Worm (Caenorhabditis elegans) whole organism, early embryonic: Measurements from ENCODE around the gene T24D3.2.
A peak's percentile ranks its signal among the peaks of the same experiment; 100 is the strongest.

Source experiments
- B0310.2 ChIP-seq: sonication (generic microtip); optimal IDR thresholded peaks from 2 replicates; lab custom pipeline; 2016; ENCODE audit warnings: mild to moderate bottlenecking, missing genetic modification characterization, missing compliant biosample characterization
- F13C5.2 ChIP-seq: sonication (generic microtip); optimal IDR thresholded peaks from 2 replicates; lab custom pipeline; 2017; ENCODE audit warnings: mild to moderate bottlenecking, missing genetic modification characterization, inconsistent platforms, missing compliant biosample characterization
- aly-1 ChIP-seq: sonication (generic microtip); optimal IDR thresholded peaks from 2 replicates; lab custom pipeline; 2016; ENCODE audit warnings: missing genetic modification characterization, missing compliant biosample characterization
- ama-1 ChIP-seq: fragments of 150-350 bp; optimal IDR thresholded peaks from 2 replicates; lab custom pipeline; 2014
- ceh-13 ChIP-seq: fragments of 200-800 bp; sonication (Bioruptor generic); optimal IDR thresholded peaks from 2 replicates; lab custom pipeline; 2018; ENCODE audit warnings: mild to moderate bottlenecking, missing genetic modification characterization, missing compliant biosample characterization
- ceh-36 ChIP-seq: sonication (generic microtip); optimal IDR thresholded peaks from 2 replicates; lab custom pipeline; 2016; ENCODE audit warnings: missing genetic modification characterization, inconsistent platforms, missing compliant biosample characterization
- ets-7 ChIP-seq: sonication (generic microtip); optimal IDR thresholded peaks from 2 replicates; lab custom pipeline; 2016; ENCODE audit warnings: missing genotype, missing genetic modification characterization, missing compliant biosample characterization
- flt-1 ChIP-seq: fragments of 200-800 bp; sonication (Bioruptor generic); IDR thresholded peaks from 2 replicates; pipeline ENCODE4 v1.3.6; 2022; ENCODE audit warnings: missing genetic modification characterization, missing compliant biosample characterization
- hmbx-1 ChIP-seq: sonication (generic microtip); optimal IDR thresholded peaks from 2 replicates; lab custom pipeline; 2016; ENCODE audit warnings: mild to moderate bottlenecking, missing genetic modification characterization, missing compliant biosample characterization
- hmg-4 ChIP-seq: fragments of 200-800 bp; sonication (Bioruptor generic); optimal IDR thresholded peaks from 2 replicates; lab custom pipeline; 2018; ENCODE audit warnings: mild to moderate bottlenecking, missing genetic modification characterization, missing compliant biosample characterization
- hnd-1 ChIP-seq: sonication (generic microtip); optimal IDR thresholded peaks from 2 replicates; lab custom pipeline; 2016; ENCODE audit warnings: missing genetic modification characterization, missing compliant biosample characterization
- pes-1 ChIP-seq: fragments of 200-800 bp; sonication (Bioruptor generic); IDR thresholded peaks from 2 replicates; pipeline ENCODE4 v1.3.6; 2022; ENCODE audit warnings: missing genetic modification reagents, missing genetic modification characterization, missing compliant biosample characterization
- scrt-1 ChIP-seq: fragments of 200-800 bp; sonication (Bioruptor generic); IDR thresholded peaks from 2 replicates; pipeline ENCODE4 v1.3.6; 2022; ENCODE audit warnings: missing genetic modification characterization, missing compliant biosample characterization
- sea-1 ChIP-seq: fragments of 200-800 bp; sonication (Bioruptor generic); conservative IDR thresholded peaks from 2 replicates; pipeline ENCODE4 v1.3.6; 2022; ENCODE audit warnings: missing genetic modification characterization, missing compliant biosample characterization
- tbx-11 ChIP-seq: fragments of 200-800 bp; sonication (Bioruptor generic); IDR thresholded peaks from 2 replicates; pipeline ENCODE4 v1.3.6; 2022; ENCODE audit warnings: missing genetic modification characterization, missing compliant biosample characterization
- tbx-37 ChIP-seq: fragments of 200-800 bp; sonication (Bioruptor generic); conservative IDR thresholded peaks from 2 replicates; pipeline ENCODE4 v1.3.6; 2022; ENCODE audit warnings: missing genetic modification reagents, missing genetic modification characterization, missing compliant biosample characterization
- tra-4 ChIP-seq: sonication (generic microtip); optimal IDR thresholded peaks from 2 replicates; lab custom pipeline; 2017; ENCODE audit warnings: missing genetic modification characterization, missing compliant biosample characterization

The T24D3.2 gene

DNA sequence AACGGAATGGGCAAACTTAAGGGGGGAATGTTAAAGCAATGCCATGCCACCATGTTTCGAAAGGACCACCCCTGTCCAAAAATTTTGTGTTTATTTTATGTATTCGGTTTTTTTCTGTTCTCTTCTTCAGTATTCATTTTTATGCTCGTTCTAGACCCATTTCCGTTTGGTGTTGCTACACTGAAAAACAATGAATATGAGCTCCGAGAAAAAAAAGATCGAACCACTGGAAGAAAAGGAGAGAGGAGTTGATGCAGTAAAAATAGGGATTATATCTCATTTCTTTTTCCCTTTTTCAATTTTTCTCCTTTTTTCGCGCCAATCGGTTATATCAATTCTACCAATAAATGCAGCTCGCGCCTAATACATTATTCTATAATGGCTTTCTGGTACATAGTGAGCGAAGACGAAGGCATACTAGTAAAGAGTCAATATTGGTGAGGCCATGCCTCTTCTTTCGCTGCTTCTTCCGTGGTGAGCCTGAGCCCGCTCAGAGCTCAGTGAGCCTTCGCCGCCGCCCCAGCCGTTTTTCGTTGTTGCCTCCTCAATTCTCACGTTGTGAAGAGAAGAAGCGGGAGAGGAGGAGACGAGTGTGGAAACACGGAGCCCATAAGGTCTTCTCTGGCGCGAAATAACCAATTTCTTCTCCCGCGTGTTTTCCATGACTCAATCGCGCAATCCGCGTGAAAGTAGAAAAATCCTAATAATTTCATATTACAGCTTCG lies 14.6 kb downstream of the T24D3.2 start:
- TF ChIP-seq ama-1 (lab: Kevin White, UChicago) (no peak), pes-1 (GFP tag; lab: Robert Waterston, UW) (no peak), scrt-1 (GFP tag; lab: Robert Waterston, UW) (no peak), hmg-4 (no peak), tbx-37 (GFP tag; lab: Robert Waterston, UW) (no peak), hmbx-1 (no peak), tbx-11 (GFP tag; lab: Robert Waterston, UW) (no peak), tra-4 (tag; lab: Kevin White, UChicago) (no peak), aly-1 (tag; lab: Kevin White, UChicago) (no peak), hnd-1 (tag; lab: Kevin White, UChicago) (no peak), ceh-36 (tag; lab: Kevin White, UChicago) (no peak), ets-7 (no peak), flt-1 (no peak), B0310.2 (tag; lab: Kevin White, UChicago) (no peak), ceh-13 (GFP tag; lab: Kevin White, UChicago) (no peak), sea-1 (no peak), F13C5.2 (tag; lab: Kevin White, UChicago) (no peak)

DNA sequence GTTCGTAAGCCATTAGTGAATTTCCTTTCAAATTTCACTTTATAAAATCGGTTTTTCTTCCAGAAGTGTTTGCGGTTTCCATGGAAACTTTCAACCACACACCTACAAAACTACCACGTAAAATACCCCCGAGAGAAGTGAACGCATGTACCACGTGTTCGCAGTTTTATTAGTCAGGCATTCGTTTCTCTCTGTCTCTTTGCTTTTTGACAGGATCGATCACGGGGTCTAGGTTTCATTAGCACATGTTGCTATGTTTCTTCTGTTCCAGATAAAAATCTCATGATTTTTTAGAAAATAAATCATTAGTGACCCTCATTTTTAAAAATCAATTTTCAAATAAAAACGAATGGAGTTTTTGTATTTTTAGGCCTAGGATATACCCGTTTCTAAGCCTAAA lies 18.9 kb downstream of the T24D3.2 start:
- TF ChIP-seq scrt-1 (GFP tag; lab: Robert Waterston, UW) (no peak), ets-7 (no peak), ceh-13 (GFP tag; lab: Kevin White, UChicago) (no peak), B0310.2 (tag; lab: Kevin White, UChicago) (no peak), aly-1 (tag; lab: Kevin White, UChicago) (no peak), flt-1 (no peak), F13C5.2 (tag; lab: Kevin White, UChicago) (no peak)

DNA sequence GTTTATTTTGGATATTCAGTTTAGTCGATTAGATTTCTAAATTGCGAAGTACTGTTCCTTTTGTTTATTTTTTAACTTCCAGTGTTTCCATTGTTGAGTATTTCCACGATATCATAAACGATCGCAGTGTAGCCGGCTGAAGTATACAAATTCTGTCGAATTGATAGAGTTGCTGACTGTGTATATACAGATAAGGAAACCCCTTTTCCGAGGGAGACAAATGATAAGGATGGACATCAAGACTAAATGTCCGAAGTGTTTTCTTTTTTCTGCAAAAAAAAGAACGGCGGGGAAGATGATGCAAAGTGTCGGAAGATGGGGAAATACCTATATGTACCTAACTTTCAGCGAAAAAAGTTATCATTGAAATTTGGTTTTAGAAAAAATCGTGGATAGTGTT lies 21.0 kb downstream of the T24D3.2 start:
- TF ChIP-seq ets-7 (no peak), tbx-37 (GFP tag; lab: Robert Waterston, UW) (no peak), ama-1 (lab: Kevin White, UChicago) (no peak), hmbx-1 (no peak), flt-1 (no peak), hmg-4 (no peak), ceh-13 (GFP tag; lab: Kevin White, UChicago) (no peak), scrt-1 (GFP tag; lab: Robert Waterston, UW) (no peak), sea-1 (no peak), ceh-36 (tag; lab: Kevin White, UChicago) (no peak), hnd-1 (tag; lab: Kevin White, UChicago) (no peak), aly-1 (tag; lab: Kevin White, UChicago) (no peak), tra-4 (tag; lab: Kevin White, UChicago) (no peak), tbx-11 (GFP tag; lab: Robert Waterston, UW) (no peak), B0310.2 (tag; lab: Kevin White, UChicago) (no peak), pes-1 (GFP tag; lab: Robert Waterston, UW) (no peak), F13C5.2 (tag; lab: Kevin White, UChicago) (no peak)

DNA sequence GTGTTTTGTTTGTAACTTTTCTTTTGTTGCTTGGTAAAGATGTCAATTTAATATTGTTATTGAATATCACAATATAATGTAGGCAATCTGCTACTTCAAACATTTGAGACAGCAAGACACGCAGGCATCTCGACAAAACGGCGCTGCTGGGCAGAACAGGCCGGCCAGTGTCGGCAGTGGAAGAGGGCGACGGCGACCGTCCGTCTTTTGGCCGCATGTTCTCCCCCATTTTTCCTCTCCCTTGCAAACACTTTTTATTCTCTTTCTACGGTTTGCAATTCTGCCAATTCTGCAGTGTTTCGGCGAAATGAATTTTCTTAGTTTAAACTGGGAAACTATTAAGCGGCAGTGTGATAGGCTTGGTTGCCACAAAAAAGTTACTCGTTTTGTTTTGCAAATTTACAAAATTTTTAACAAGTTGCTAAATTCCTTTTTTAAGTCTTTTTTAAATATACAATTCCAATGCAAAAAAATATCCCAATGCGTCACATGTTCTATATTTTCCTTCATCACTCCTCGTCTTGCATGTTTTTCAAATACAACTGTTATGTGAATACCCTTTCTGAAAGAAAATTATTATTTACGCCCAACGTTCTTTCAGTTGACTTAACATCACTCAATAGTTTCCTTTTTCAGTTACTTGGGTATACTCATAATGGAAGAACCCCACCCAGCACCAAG lies 23.9 kb downstream of the T24D3.2 start, which contains the start of gene T18D3.6:
Gene T18D3.6 (plus strand): TSS at position 631 of the 681 bp plus-strand sequence.
- no peak for TF ChIP-seq ceh-36 (tag; lab: Kevin White, UChicago)
- TF ChIP-seq hmg-4: peak; percentile 22
- TF ChIP-seq B0310.2 (tag; lab: Kevin White, UChicago): no peak
- no peak for TF ChIP-seq ama-1 (lab: Kevin White, UChicago)

DNA sequence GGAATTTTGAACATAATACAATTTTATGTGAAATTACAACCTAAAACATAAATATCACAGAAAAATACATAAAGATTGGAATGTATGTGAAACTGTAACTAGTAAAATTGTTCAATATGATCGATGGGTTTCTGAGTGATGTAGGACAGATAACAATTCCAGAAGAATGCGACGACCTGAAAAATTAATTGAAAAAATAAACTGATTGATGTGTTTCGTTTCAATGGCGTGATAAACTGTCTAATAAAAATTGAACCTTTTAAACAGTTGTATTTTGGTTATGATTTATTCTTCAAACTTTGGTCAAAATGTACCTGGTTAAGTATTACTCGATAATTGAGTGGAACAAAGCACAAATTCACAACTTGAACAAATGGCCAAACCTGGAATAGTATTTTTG lies 25.7 kb downstream of the T24D3.2 start:
- no peak for TF ChIP-seq pes-1 (GFP tag; lab: Robert Waterston, UW)

DNA sequence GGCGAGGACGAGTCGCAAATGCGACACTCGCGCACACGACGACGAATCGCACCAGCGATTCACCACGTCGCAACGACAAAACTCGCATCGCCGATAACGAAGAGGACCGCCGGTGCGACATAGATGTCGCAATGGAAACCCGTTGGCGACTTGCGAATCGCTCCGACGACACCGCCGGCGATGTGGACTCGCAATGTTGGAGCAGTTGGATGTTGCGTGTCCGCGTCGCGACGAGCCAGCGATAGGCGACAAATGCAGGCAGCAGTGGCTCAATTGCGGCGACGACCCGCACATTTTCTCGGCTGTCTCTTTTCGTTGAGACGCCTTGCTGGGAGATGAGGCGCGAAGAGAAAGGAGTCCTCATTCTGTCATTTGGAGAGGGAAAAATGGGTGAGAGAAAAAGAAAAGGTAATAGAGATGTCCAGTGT lies 26.6 kb downstream of the T24D3.2 start:
- TF ChIP-seq flt-1 (no peak), sea-1 (0 out of 2 replicates have a peak, but pooled peaks have one; percentile 71), tbx-11 (GFP tag; lab: Robert Waterston, UW) (0 out of 2 replicates have a peak, but pooled peaks have one; percentile 18), ets-7 (peak; percentile 4), aly-1 (tag; lab: Kevin White, UChicago) (peak; percentile 44), hmg-4 (peak; percentile 76)

DNA sequence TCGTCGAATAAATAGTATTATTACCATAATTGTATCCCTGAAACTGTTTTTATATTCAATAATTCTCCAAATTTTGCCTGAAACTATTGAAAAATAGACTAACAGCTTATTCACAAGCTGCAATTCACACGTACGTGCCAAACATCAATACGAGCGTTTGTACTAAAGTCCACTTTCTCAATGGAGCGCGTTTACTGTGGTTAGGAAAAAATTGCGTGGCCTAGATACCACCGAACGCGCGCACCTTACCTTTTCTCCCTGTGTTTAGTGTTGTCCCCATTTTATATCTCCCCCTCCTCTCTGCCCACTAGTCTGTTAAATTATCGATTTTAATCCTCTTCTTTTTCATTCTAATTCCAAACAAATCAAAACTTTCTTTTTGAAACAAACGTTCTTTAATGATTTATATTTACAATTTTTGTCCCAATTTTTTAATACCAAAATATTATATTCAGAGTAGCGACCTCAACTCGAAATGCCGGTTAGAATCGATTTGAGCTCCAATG lies 28.8 kb downstream of the T24D3.2 start, which contains the start of the genes T18D3.9 and T18D3.1:
Gene T18D3.9 (minus strand): TSS at position 168 of the 506 bp plus-strand sequence.
Gene T18D3.1 (plus strand): TSS at position 456 of the 506 bp plus-strand sequence.
- no peak for TF ChIP-seq hmbx-1

DNA sequence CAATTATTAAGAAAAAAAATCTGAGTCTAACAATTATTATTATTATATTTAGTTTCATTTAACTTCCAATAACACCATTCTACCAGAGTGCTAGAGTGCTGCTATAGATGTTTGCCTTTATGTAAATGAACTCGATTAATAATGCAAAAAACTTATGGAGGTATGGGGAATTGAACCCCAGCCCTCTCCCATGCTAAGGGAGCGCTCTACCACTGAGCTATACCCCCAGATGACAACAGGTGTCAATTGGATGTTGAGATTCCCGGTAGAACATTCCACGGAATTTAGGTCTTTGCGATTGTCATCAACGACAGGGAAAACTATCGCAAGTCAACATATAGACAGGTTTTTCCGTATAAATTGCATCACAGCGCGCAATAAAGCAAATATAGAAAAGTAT lies 32.5 kb downstream of the T24D3.2 start:
- TF ChIP-seq tbx-11 (GFP tag; lab: Robert Waterston, UW) (peak; percentile 76), ceh-13 (GFP tag; lab: Kevin White, UChicago) (peak; percentile 71), hnd-1 (tag; lab: Kevin White, UChicago) (peak; percentile 50), hmg-4 (peak; percentile 85), scrt-1 (GFP tag; lab: Robert Waterston, UW) (peak; percentile 85), F13C5.2 (tag; lab: Kevin White, UChicago) (peak; percentile 78), sea-1 (peak; percentile 85), tbx-37 (GFP tag; lab: Robert Waterston, UW) (peak; percentile 64; the same call in 1 of the 2 replicates), aly-1 (tag; lab: Kevin White, UChicago) (peak; percentile 62), pes-1 (GFP tag; lab: Robert Waterston, UW) (peak; percentile 90), ets-7 (no peak), tra-4 (tag; lab: Kevin White, UChicago) (peak; percentile 29), B0310.2 (tag; lab: Kevin White, UChicago) (peak; percentile 68), flt-1 (peak; percentile 75), ama-1 (lab: Kevin White, UChicago) (no peak), ceh-36 (tag; lab: Kevin White, UChicago) (peak; percentile 70), hmbx-1 (peak; percentile 46)
